Worm (Caenorhabditis elegans) whole organism, late embryonic: ENCODE results near the gene twk-44.

Source experiments
- ama-1 ChIP-seq: fragments of 150-350 bp; optimal IDR thresholded peaks from 2 replicates; lab custom pipeline; 2014
- eyg-1 ChIP-seq: sonication (generic microtip); optimal IDR thresholded peaks from 2 replicates; lab custom pipeline; 2016; ENCODE audit warnings: missing genotype, missing genetic modification characterization, missing compliant biosample characterization

DNA sequence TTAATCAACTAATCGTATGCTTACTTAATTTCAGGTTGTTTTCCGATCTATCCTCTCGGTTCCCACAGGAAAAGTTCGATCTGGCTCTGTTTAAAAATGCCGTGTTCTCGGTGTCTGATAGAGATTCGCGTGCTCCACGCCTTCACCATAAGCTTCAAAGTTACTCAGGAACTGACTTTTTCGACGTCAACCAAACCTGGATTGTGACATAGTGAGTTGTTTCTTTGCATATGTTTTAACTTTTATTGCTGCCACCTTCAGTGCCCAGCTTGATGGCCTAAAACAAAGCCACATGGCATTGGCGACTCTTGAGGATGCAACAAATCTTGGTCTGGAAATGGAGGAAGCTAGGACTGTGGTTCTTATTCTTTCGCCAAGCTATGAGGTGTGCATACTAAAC, 41.0 kb downstream of the twk-44 start:
- TF ChIP-seq ama-1 (no peak), eyg-1 (tag; lab: Kevin White, UChicago) (no peak)
